Fruit fly (Drosophila melanogaster) whole organism, wandering third instar larva: Measurements from ENCODE around the gene CG6330.
A peak's percentile ranks its signal among the peaks of the same experiment; 100 is the strongest.

Experiments used
- Abd-B ChIP-seq: fragments of >200 bp; optimal IDR thresholded peaks from 2 replicates; lab custom pipeline; 2017; ENCODE audit warnings: missing biosample characterization, missing genetic modification characterization
- CG32264 ChIP-seq: fragments of 200-800 bp; sonication (Bioruptor generic); optimal IDR thresholded peaks from 2 replicates; lab custom pipeline; 2016; ENCODE audit warnings: missing biosample characterization, missing genetic modification characterization
- CG9705 ChIP-seq: fragments of 200-800 bp; sonication (Bioruptor generic); optimal IDR thresholded peaks from 2 replicates; lab custom pipeline; 2018; ENCODE audit warnings: missing biosample characterization, mild to moderate bottlenecking, missing genetic modification characterization
- Dfd ChIP-seq: fragments of >200 bp; optimal IDR thresholded peaks from 2 replicates; lab custom pipeline; 2017; ENCODE audit warnings: missing biosample characterization, missing genetic modification characterization
- Dif ChIP-seq: fragments of 200-275, 200-300 bp; sonication (Bioruptor generic); optimal IDR thresholded peaks from 2 replicates; lab custom pipeline; 2018; ENCODE audit warnings: missing biosample characterization, missing genetic modification characterization; ENCODE audit not compliant: partially characterized antibody
- GATAd ChIP-seq: sonication (Bioruptor generic); optimal IDR thresholded peaks from 2 replicates; lab custom pipeline; 2016; ENCODE audit warnings: missing biosample characterization, missing genetic modification characterization
- HLH106 ChIP-seq: fragments of 200-800 bp; optimal IDR thresholded peaks from 3 replicates; lab custom pipeline; 2019; ENCODE audit warnings: missing biosample characterization, mild to moderate bottlenecking, missing genetic modification characterization, moderate library complexity
- Jra ChIP-seq: sonication (Bioruptor generic); optimal IDR thresholded peaks from 2 replicates; lab custom pipeline; 2016; ENCODE audit warnings: missing biosample characterization, missing genetic modification characterization
- Mio ChIP-seq: sonication (Bioruptor generic); optimal IDR thresholded peaks from 2 replicates; lab custom pipeline; 2016; ENCODE audit warnings: missing biosample characterization, missing genetic modification characterization
- N ChIP-seq: fragments of >200 bp; optimal IDR thresholded peaks from 2 replicates; lab custom pipeline; 2018; ENCODE audit warnings: missing biosample characterization, missing external identifiers, missing genetic modification characterization
- Rel ChIP-seq, 2 experiments: fragments of 200-800 bp; sonication (Bioruptor generic) in 1 of 2; optimal IDR thresholded peaks; 2 replicates in 1 of 2; 3 replicates in 1 of 2; lab custom pipeline; 2016 to 2019; ENCODE audit warnings: mild to moderate bottlenecking in 2 of 2, missing biosample characterization in 2 of 2, missing genetic modification characterization in 2 of 2, moderate library complexity in 1 of 2
- Sp1 ChIP-seq: fragments of 200-800 bp; sonication (Bioruptor generic); optimal IDR thresholded peaks from 3 replicates; lab custom pipeline; 2019; ENCODE audit warnings: missing biosample characterization, mild to moderate bottlenecking, missing genetic modification characterization, moderate library complexity
- Vsx2 ChIP-seq: fragments of 200-300, 225-300 bp; sonication (Bioruptor generic); optimal IDR thresholded peaks from 2 replicates; lab custom pipeline; 2018; ENCODE audit warnings: missing biosample characterization, missing genetic modification characterization; ENCODE audit not compliant: partially characterized antibody
- brk ChIP-seq: fragments of 200-800 bp; sonication (Bioruptor generic); optimal IDR thresholded peaks from 2 replicates; lab custom pipeline; 2016; ENCODE audit warnings: missing biosample characterization, mild to moderate bottlenecking, missing genetic modification characterization
- dl ChIP-seq, 2 experiments: fragments of 175-275, 200-275 bp in 1 of 2; fragments of 200-275 bp in 1 of 2; sonication (Bioruptor generic); optimal IDR thresholded peaks; lab custom pipeline; 2018; ENCODE audit warnings: mild to moderate bottlenecking in 2 of 2, missing biosample characterization in 2 of 2, missing genetic modification characterization in 2 of 2, moderate library complexity in 2 of 2; ENCODE audit not compliant: partially characterized antibody in 2 of 2, insufficient read depth in 1 of 2
- dsf ChIP-seq: sonication (Bioruptor generic); optimal IDR thresholded peaks from 2 replicates; lab custom pipeline; 2016; ENCODE audit warnings: missing biosample characterization, missing genetic modification characterization, borderline replicate concordance
- foxo ChIP-seq, 2 experiments: fragments of 200-800 bp; sonication (Bioruptor generic); optimal IDR thresholded peaks; 2 replicates in 1 of 2; 3 replicates in 1 of 2; lab custom pipeline; 2016 to 2017; ENCODE audit warnings: missing biosample characterization in 2 of 2, missing genetic modification characterization in 2 of 2
- h ChIP-seq: fragments of 200-800 bp; sonication (Bioruptor generic); optimal IDR thresholded peaks from 3 replicates; lab custom pipeline; 2016; ENCODE audit warnings: missing biosample characterization, mild to moderate bottlenecking, missing genetic modification characterization
- jim ChIP-seq: fragments of 175-275, 200-325 bp; sonication (Bioruptor generic); optimal IDR thresholded peaks from 2 replicates; lab custom pipeline; 2016; ENCODE audit warnings: missing biosample characterization, mild to moderate bottlenecking, missing genetic modification characterization
- pan ChIP-seq: fragments of >200 bp; optimal IDR thresholded peaks from 2 replicates; lab custom pipeline; 2017
- psq ChIP-seq: fragments of 200-800 bp; sonication (Bioruptor generic); optimal IDR thresholded peaks from 3 replicates; lab custom pipeline; 2017; ENCODE audit warnings: missing biosample characterization, mild to moderate bottlenecking, missing genetic modification characterization, moderate library complexity
- sage ChIP-seq: fragments of 200-800 bp; sonication (Bioruptor generic); optimal IDR thresholded peaks from 2 replicates; lab custom pipeline; 2016; ENCODE audit warnings: missing biosample characterization, mild to moderate bottlenecking, missing genetic modification characterization
- sv ChIP-seq: fragments of 200-800 bp; sonication (Bioruptor generic); optimal IDR thresholded peaks from 3 replicates; lab custom pipeline; 2016; ENCODE audit warnings: missing biosample characterization, missing genetic modification characterization
- tai ChIP-seq: sonication (Bioruptor generic); optimal IDR thresholded peaks from 2 replicates; lab custom pipeline; 2016; ENCODE audit warnings: missing biosample characterization, missing genetic modification characterization
- usp ChIP-seq: fragments of >200 bp; optimal IDR thresholded peaks from 2 replicates; lab custom pipeline; 2017; ENCODE audit warnings: missing biosample characterization, missing genetic modification characterization
- woc ChIP-seq: sonication (Bioruptor generic); optimal IDR thresholded peaks from 2 replicates; lab custom pipeline; 2016; ENCODE audit warnings: missing biosample characterization, mild to moderate bottlenecking, missing genetic modification characterization

The CG6330 gene

dm6 chr3R:26958314-26958979 lies at the start of gene CG6330:
Gene CG6330, minus strand, starts transcription at chr3R:26958491.
- TF ChIP-seq Rel (GFP tag; optimal IDR thresholded peaks at IDR 0.05; lab: Kevin White, UChicago) (no peak), Rel (tag; optimal IDR thresholded peaks at IDR 0.05; lab: Kevin White, UChicago) (peak; percentile 64), Sp1 (GFP tag; lab: Kevin White, UChicago) (no peak)
- TF ChIP-seq, all 38 proteins: peak for 1

dm6 chr3R:27007022-27007421 lies 48.7 kb upstream of the CG6330 start, which contains the start of gene CG6295:
Gene CG6295, minus strand, starts transcription at chr3R:27007055.
- TF ChIP-seq Abd-B (no peak), Sp1 (GFP tag; lab: Kevin White, UChicago) (no peak), Dif (GFP tag; lab: Kevin White, UChicago) (no peak), foxo (GFP tag; optimal IDR thresholded peaks at IDR 0.05; lab: Kevin White, UChicago) (no peak), sage (GFP tag; lab: Kevin White, UChicago) (no peak), dl (GFP tag; optimal IDR thresholded peaks at IDR 0.05; lab: Kevin White, UChicago; ENCODE audit: insufficient read depth in 1 of 2, partially characterized antibody in 2 of 2) (no peak), woc (no peak)

- TF ChIP-seq Mio (no peak), Abd-B (no peak), GATAd (no peak)
Observed at dm6 chr3R:27005338-27005737, 47.0 kb upstream of the CG6330 start, which contains the start of gene CG6296. Gene CG6296, minus strand, starts transcription at chr3R:27005469.

- no peak for TF ChIP-seq HLH106 (tag; lab: Kevin White, UChicago)
- TF ChIP-seq dsf (GFP tag; lab: Kevin White, UChicago): no peak
- TF ChIP-seq jim (GFP tag; lab: Kevin White, UChicago): no peak
- no peak for TF ChIP-seq N (GFP tag; lab: Kevin White, UChicago)
- TF ChIP-seq pan (lab: Kevin White, UChicago): no peak
- TF ChIP-seq Jra (GFP tag; lab: Kevin White, UChicago): no peak
- TF ChIP-seq woc: no peak
- no peak for TF ChIP-seq Vsx2 (GFP tag; lab: Kevin White, UChicago)
- no peak for TF ChIP-seq sv (GFP tag; lab: Kevin White, UChicago)
- no peak for TF ChIP-seq tai (GFP tag; lab: Kevin White, UChicago)
- TF ChIP-seq CG9705 (GFP tag; lab: Kevin White, UChicago): no peak
- TF ChIP-seq GATAd: no peak
- TF ChIP-seq CG32264: no peak
- TF ChIP-seq Dfd (GFP tag; lab: Kevin White, UChicago): no peak
- no peak for TF ChIP-seq brk (GFP tag; lab: Kevin White, UChicago)
- TF ChIP-seq psq: no peak
- TF ChIP-seq dl (GFP tag; optimal IDR thresholded peaks at IDR 0.05; lab: Kevin White, UChicago; ENCODE audit: insufficient read depth in 1 of 2, partially characterized antibody in 2 of 2): no peak
- no peak for TF ChIP-seq Abd-B
- TF ChIP-seq Rel (GFP tag; optimal IDR thresholded peaks at IDR 0.05; lab: Kevin White, UChicago): no peak
- TF ChIP-seq Rel (tag; optimal IDR thresholded peaks at IDR 0.05; lab: Kevin White, UChicago): no peak
Observed at dm6 chr3R:27002787-27003186, 44.5 kb upstream of the CG6330 start.

- TF ChIP-seq h (GFP tag; lab: Kevin White, UChicago) (no peak), Dfd (GFP tag; lab: Kevin White, UChicago) (no peak), CG32264 (no peak), Rel (GFP tag; optimal IDR thresholded peaks at IDR 0.05; lab: Kevin White, UChicago) (no peak), Rel (tag; optimal IDR thresholded peaks at IDR 0.05; lab: Kevin White, UChicago) (no peak), usp (GFP tag; lab: Kevin White, UChicago) (no peak)
- TF ChIP-seq, all 38 proteins: peak for 0
Observed at dm6 chr3R:26999452-26999851, 41.2 kb upstream of the CG6330 start, which contains the start of gene CG31077. Gene CG31077, plus strand, starts transcription at chr3R:26999752.

dm6 chr3R:26996642-26997041 lies 38.4 kb upstream of the CG6330 start, which contains the start of gene RYa-R:
Gene RYa-R, plus strand, starts transcription at chr3R:26996980.
- no peak for TF ChIP-seq Dif (GFP tag; lab: Kevin White, UChicago)
